Worm (Caenorhabditis elegans) whole organism, early embryonic: ENCODE results near the gene Y82E9BR.22.

ENCODE experiments used
- aly-1 ChIP-seq: sonication (generic microtip); optimal IDR thresholded peaks from 2 replicates; lab custom pipeline; 2016; ENCODE audit warnings: missing genetic modification characterization, missing compliant biosample characterization
- ama-1 ChIP-seq: fragments of 150-350 bp; optimal IDR thresholded peaks from 2 replicates; lab custom pipeline; 2014
- flt-1 ChIP-seq: fragments of 200-800 bp; sonication (Bioruptor generic); IDR thresholded peaks from 2 replicates; pipeline ENCODE4 v1.3.6; 2022; ENCODE audit warnings: missing genetic modification characterization, missing compliant biosample characterization
- hmg-4 ChIP-seq: fragments of 200-800 bp; sonication (Bioruptor generic); optimal IDR thresholded peaks from 2 replicates; lab custom pipeline; 2018; ENCODE audit warnings: mild to moderate bottlenecking, missing genetic modification characterization, missing compliant biosample characterization
- hnd-1 ChIP-seq: sonication (generic microtip); optimal IDR thresholded peaks from 2 replicates; lab custom pipeline; 2016; ENCODE audit warnings: missing genetic modification characterization, missing compliant biosample characterization
- pes-1 ChIP-seq: fragments of 200-800 bp; sonication (Bioruptor generic); IDR thresholded peaks from 2 replicates; pipeline ENCODE4 v1.3.6; 2022; ENCODE audit warnings: missing genetic modification reagents, missing genetic modification characterization, missing compliant biosample characterization
- sea-1 ChIP-seq: fragments of 200-800 bp; sonication (Bioruptor generic); conservative IDR thresholded peaks from 2 replicates; pipeline ENCODE4 v1.3.6; 2022; ENCODE audit warnings: missing genetic modification characterization, missing compliant biosample characterization

DNA sequence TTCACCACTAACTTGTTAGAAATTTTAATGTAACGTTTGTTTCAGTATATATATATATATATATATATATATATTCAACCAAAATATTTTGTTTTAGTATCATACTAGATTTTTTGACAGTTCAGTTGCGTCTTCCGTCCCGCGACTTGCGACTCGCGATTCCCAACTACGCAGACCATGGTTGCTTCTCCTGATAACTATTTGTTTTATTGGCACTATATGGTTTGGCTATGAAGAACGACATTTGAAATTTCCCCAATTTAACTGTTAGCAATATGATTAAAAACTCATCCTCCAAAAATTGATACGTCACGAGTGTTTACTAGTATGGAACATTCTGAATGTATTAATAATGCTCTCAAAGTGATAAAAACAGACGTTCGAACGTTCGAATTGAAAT lies 24.3 kb downstream of the Y82E9BR.22 start:
- no peak for TF ChIP-seq sea-1
- no peak for TF ChIP-seq ama-1 (lab: Kevin White, UChicago)
- TF ChIP-seq hnd-1 (tag; lab: Kevin White, UChicago) = no peak
- TF ChIP-seq flt-1 (GFP tag; lab: Robert Waterston, UW) = no peak
- TF ChIP-seq aly-1 (tag; lab: Kevin White, UChicago) = no peak
- TF ChIP-seq pes-1 (GFP tag; lab: Robert Waterston, UW) = no peak
- TF ChIP-seq hmg-4 (GFP tag; lab: Kevin White, UChicago) = no peak
